Worm (Caenorhabditis elegans) whole organism, mixed stage, embryonic: ENCODE results near the gene dkc-1.

Experiments
- bed-3 ChIP-seq: fragments of 200-800 bp; sonication (Bioruptor generic); optimal IDR thresholded peaks from 3 replicates; lab custom pipeline; 2018; ENCODE audit warnings: mild to moderate bottlenecking, missing genetic modification characterization, moderate library complexity, missing compliant biosample characterization
- blmp-1 ChIP-seq: fragments of 150-350 bp; optimal IDR thresholded peaks from 2 replicates; lab custom pipeline; 2014; ENCODE audit warnings: missing biosample characterization, missing genetic modification characterization
- ceh-39 ChIP-seq: fragments of 150-350 bp; optimal IDR thresholded peaks from 2 replicates; lab custom pipeline; 2014; ENCODE audit warnings: missing biosample characterization, missing genetic modification characterization
- ceh-43 ChIP-seq: fragments of 200-800 bp; sonication (Bioruptor generic); optimal IDR thresholded peaks from 2 replicates; lab custom pipeline; 2018; ENCODE audit warnings: mild to moderate bottlenecking, missing genetic modification characterization, moderate library complexity, missing compliant biosample characterization
- ceh-83 ChIP-seq: fragments of 200-800 bp; sonication (Bioruptor generic); optimal IDR thresholded peaks from 2 replicates; lab custom pipeline; 2018; ENCODE audit warnings: mild to moderate bottlenecking, missing genetic modification characterization, missing compliant biosample characterization
- ces-1 ChIP-seq: fragments of 150-350 bp; optimal IDR thresholded peaks from 2 replicates; lab custom pipeline; 2014; ENCODE audit warnings: missing biosample characterization, missing genetic modification reagents, missing genetic modification characterization
- cnd-1 ChIP-seq: fragments of 200-800 bp; sonication (Bioruptor generic); optimal IDR thresholded peaks from 2 replicates; lab custom pipeline; 2018; ENCODE audit warnings: mild to moderate bottlenecking, missing genetic modification characterization, missing compliant biosample characterization
- elt-1 ChIP-seq: sonication (generic microtip); optimal IDR thresholded peaks from 2 replicates; lab custom pipeline; 2017; ENCODE audit warnings: missing genetic modification characterization, mild to moderate bottlenecking, missing compliant biosample characterization, antibody characterized with exemption, moderate library complexity, borderline replicate concordance; ENCODE audit not compliant: insufficient read depth
- elt-3 ChIP-seq: fragments of 150-350 bp; optimal IDR thresholded peaks from 2 replicates; lab custom pipeline; 2014; ENCODE audit warnings: missing biosample characterization, missing genetic modification characterization
- flh-1 ChIP-seq: fragments of 200-800 bp; sonication (Bioruptor generic); optimal IDR thresholded peaks from 2 replicates; lab custom pipeline; 2018; ENCODE audit warnings: mild to moderate bottlenecking, missing genetic modification characterization, moderate library complexity, missing compliant biosample characterization
- ham-2 ChIP-seq: fragments of 200-800 bp; sonication (Bioruptor generic); optimal IDR thresholded peaks from 2 replicates; lab custom pipeline; 2018; ENCODE audit warnings: mild to moderate bottlenecking, missing genetic modification characterization, missing compliant biosample characterization
- hlh-1 ChIP-seq: fragments of 150-350 bp; optimal IDR thresholded peaks from 2 replicates; lab custom pipeline; 2014; ENCODE audit warnings: missing biosample characterization, missing genetic modification reagents, missing genetic modification characterization
- lin-13 ChIP-seq: fragments of 150-350 bp; optimal IDR thresholded peaks from 2 replicates; lab custom pipeline; 2014; ENCODE audit warnings: missing biosample characterization, missing genetic modification characterization
- lsy-2 ChIP-seq: fragments of 150-350 bp; optimal IDR thresholded peaks from 2 replicates; lab custom pipeline; 2014; ENCODE audit warnings: missing biosample characterization, missing genetic modification characterization
- mab-5 ChIP-seq: fragments of 150-350 bp; optimal IDR thresholded peaks from 2 replicates; lab custom pipeline; 2014; ENCODE audit warnings: missing biosample characterization, missing genetic modification characterization
- mep-1 ChIP-seq: fragments of 150-350 bp; optimal IDR thresholded peaks from 2 replicates; lab custom pipeline; 2017; ENCODE audit warnings: missing biosample characterization, missing genetic modification reagents, missing genetic modification characterization, inconsistent platforms
- mls-2 ChIP-seq: sonication (generic microtip); optimal IDR thresholded peaks from 2 replicates; lab custom pipeline; 2016; ENCODE audit warnings: mild to moderate bottlenecking, missing genetic modification characterization, moderate library complexity, missing compliant biosample characterization
- nhr-12 ChIP-seq: fragments of 150-350 bp; optimal IDR thresholded peaks from 2 replicates; lab custom pipeline; 2014; ENCODE audit warnings: missing biosample characterization, missing genetic modification characterization
- nhr-2 ChIP-seq: fragments of 150-350 bp; optimal IDR thresholded peaks from 2 replicates; lab custom pipeline; 2014; ENCODE audit warnings: missing biosample characterization, missing genetic modification characterization
- nhr-237 ChIP-seq: fragments of 150-350 bp; optimal IDR thresholded peaks from 2 replicates; lab custom pipeline; 2014; ENCODE audit warnings: missing biosample characterization, missing genetic modification characterization
- nhr-28 ChIP-seq: fragments of 150-350 bp; optimal IDR thresholded peaks from 2 replicates; lab custom pipeline; 2014; ENCODE audit warnings: missing biosample characterization, missing genetic modification characterization
- nhr-76 ChIP-seq: sonication (generic microtip); optimal IDR thresholded peaks from 2 replicates; lab custom pipeline; 2017; ENCODE audit warnings: missing biosample characterization, missing genetic modification characterization
- pha-4 ChIP-seq: fragments of 150-350 bp; optimal IDR thresholded peaks from 2 replicates; lab custom pipeline; 2018; ENCODE audit warnings: missing biosample characterization, missing genetic modification reagents, missing genetic modification characterization
- sem-2 ChIP-seq: fragments of 200-800 bp; sonication (Bioruptor generic); optimal IDR thresholded peaks from 2 replicates; lab custom pipeline; 2018; ENCODE audit warnings: mild to moderate bottlenecking, missing genetic modification characterization, missing compliant biosample characterization
- snpc-4 ChIP-seq: fragments of 150-350 bp; optimal IDR thresholded peaks from 2 replicates; lab custom pipeline; 2014; ENCODE audit warnings: missing biosample characterization, missing genetic modification characterization
- sptf-1 ChIP-seq: sonication (generic microtip); optimal IDR thresholded peaks from 2 replicates; lab custom pipeline; 2017; ENCODE audit warnings: mild to moderate bottlenecking, missing genetic modification characterization, moderate library complexity, missing compliant biosample characterization
- tbx-8 ChIP-seq: fragments of 200-800 bp; sonication (Bioruptor generic); optimal IDR thresholded peaks from 2 replicates; lab custom pipeline; 2018; ENCODE audit warnings: mild to moderate bottlenecking, missing genetic modification characterization, moderate library complexity, missing compliant biosample characterization
- unc-120 ChIP-seq: sonication (generic microtip); optimal IDR thresholded peaks from 2 replicates; lab custom pipeline; 2017; ENCODE audit warnings: missing genetic modification characterization, missing compliant biosample characterization; ENCODE audit not compliant: poor library complexity, severe bottlenecking
- unc-39 ChIP-seq: fragments of 150-350 bp; optimal IDR thresholded peaks from 2 replicates; lab custom pipeline; 2014; ENCODE audit warnings: missing biosample characterization, missing genetic modification characterization
- unc-62 ChIP-seq: fragments of 150-350 bp; optimal IDR thresholded peaks from 2 replicates; lab custom pipeline; 2014; ENCODE audit warnings: missing biosample characterization, missing genetic modification reagents, missing genetic modification characterization
- zip-8 ChIP-seq: fragments of 150-350 bp; optimal IDR thresholded peaks from 2 replicates; lab custom pipeline; 2014; ENCODE audit warnings: missing biosample characterization, missing genetic modification characterization
- ztf-11 ChIP-seq: fragments of 150-350 bp; optimal IDR thresholded peaks from 2 replicates; lab custom pipeline; 2014; ENCODE audit warnings: missing biosample characterization, missing genetic modification characterization

The dkc-1 gene

DNA sequence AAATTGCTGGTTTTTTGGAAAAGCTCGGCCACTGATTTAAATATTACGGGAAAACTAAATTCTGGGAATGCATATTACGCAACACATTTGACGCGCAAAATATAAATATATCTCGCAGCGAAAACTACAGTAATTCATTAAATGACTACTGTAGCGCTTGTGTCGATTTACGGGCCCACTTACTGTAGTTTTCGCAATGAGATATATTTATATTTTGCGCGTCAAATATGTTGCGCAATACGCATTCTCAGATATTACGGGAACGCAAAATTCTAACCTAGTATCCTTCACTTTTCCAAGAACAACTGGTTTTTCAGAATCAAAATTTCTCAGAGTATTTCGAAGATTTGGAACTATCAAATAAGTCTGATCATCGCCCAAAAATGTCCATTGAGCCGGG lies 38.6 kb upstream of the dkc-1 start:
- TF ChIP-seq tbx-8 (GFP tag; lab: Kevin White, UChicago) (no peak), zip-8 (peak; percentile 93), ceh-39 (tag; lab: Kevin White, UChicago) (no peak), unc-39 (tag; lab: Kevin White, UChicago) (no peak)

DNA sequence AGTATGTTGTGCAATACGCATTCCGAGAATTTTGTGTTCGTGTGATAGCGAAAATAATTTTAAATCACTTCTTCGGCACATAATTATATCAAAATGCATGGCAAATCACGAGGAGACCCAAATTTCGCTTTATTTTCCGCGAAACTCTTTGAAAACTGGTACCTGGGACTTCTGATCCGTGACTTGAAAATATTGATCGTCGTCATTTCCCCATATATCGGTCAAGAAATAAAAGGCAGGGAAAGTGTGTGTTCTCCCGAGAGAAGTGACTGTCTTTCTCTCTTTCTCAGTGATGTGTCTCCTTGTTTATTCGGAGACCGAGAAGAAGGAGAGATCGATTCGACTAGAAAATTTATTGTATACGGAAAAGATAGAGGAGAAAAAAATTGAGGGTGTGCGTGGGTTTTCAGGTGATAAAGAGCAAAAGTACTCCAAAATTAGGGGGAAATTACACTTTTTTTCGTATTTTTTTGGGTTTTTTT lies 37.0 kb upstream of the dkc-1 start, which contains the start of gene W09D10.5:
Gene W09D10.5, minus strand, starts transcription at position 345 of the 482 bp plus-strand sequence.
- TF ChIP-seq lsy-2 (tag; lab: Kevin White, UChicago) (no peak), nhr-2 (tag; lab: Kevin White, UChicago) (no peak)
- TF ChIP-seq, all 35 proteins: peak for 0

DNA sequence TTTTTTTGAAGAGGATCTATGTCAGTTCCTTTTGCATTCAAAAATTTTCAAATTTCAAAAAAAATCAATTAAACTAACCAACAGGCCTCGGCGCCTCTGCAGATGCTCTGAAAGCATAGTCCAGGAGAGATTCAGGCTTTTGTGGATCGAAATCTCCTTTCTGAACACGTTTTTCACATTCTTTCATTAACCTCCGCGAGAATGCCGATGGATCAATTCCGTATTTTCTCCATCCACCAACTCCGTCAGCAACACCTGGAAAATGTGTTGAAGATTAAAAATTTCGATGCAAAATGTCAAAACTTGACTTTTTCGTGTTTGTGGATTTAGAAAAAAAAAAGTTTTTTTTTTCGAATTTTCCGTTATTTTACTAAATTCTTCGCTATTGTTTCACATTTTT lies 33.7 kb upstream of the dkc-1 start:
- TF ChIP-seq ceh-83 (GFP tag; lab: Kevin White, UChicago) (no peak), ztf-11 (tag; lab: Kevin White, UChicago) (no peak), mab-5 (tag; lab: Kevin White, UChicago) (no peak), snpc-4 (no peak)

DNA sequence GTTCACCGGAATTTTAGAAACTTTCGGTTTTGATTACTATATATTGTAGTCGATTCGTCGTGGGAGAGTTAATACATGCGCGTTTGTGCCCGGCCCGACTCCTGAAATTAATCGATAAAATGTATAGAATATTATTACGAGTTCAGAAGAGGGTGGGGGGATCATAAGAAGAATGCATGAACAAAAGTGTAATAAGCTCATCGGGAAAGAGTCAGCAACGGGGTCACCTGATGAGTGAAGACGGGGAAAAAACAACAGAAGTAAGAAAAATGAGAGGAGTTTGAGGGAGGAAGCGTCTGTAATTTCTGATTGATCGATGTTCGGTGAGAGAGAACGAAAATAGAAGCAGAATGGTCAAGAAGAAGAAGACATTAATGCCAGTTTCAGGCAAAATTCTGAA lies 32.1 kb upstream of the dkc-1 start, which contains the start of gene W09D10.4:
Gene W09D10.4, minus strand, starts transcription at position 101 of the 400 bp plus-strand sequence.
- no peak for TF ChIP-seq snpc-4
- no peak for TF ChIP-seq nhr-237 (tag; lab: Kevin White, UChicago)
- no peak for TF ChIP-seq zip-8
- no peak for TF ChIP-seq pha-4 (tag; lab: Kevin White, UChicago)
- TF ChIP-seq sem-2 (GFP tag; lab: Kevin White, UChicago): no peak
- TF ChIP-seq elt-1: no peak
- TF ChIP-seq ceh-83 (GFP tag; lab: Kevin White, UChicago): no peak
- no peak for TF ChIP-seq sptf-1 (tag; lab: Kevin White, UChicago)
- TF ChIP-seq elt-3 (tag; lab: Kevin White, UChicago): no peak
- TF ChIP-seq hlh-1: no peak
- no peak for TF ChIP-seq lin-13 (tag; lab: Kevin White, UChicago)
- TF ChIP-seq ces-1 (GFP tag; lab: Kevin White, UChicago): no peak
- TF ChIP-seq ztf-11 (tag; lab: Kevin White, UChicago): no peak
- TF ChIP-seq bed-3 (GFP tag; lab: Kevin White, UChicago): no peak
- TF ChIP-seq unc-39 (tag; lab: Kevin White, UChicago): no peak
- no peak for TF ChIP-seq blmp-1 (tag; lab: Kevin White, UChicago)
- TF ChIP-seq mls-2: no peak
- no peak for TF ChIP-seq ceh-43 (GFP tag; lab: Kevin White, UChicago)

DNA sequence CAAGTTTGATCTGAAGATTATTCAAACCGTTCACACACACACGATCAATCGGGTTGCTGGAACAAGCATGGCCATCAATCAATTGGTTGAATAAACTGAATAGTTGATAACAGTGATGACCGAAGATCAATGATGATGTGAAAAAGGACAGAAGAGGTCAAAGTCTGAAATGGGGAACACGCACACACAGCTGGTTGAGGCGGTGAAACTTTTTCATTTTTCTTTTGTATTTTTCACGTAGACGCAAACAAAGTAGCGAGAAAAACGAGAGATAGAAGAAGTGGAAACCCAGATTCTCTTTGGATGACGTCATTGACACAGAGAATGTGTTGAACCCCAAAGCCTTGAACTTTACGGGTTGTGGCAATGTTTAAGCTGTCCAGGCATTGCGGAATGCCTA lies 30.8 kb upstream of the dkc-1 start:
- TF ChIP-seq zip-8 (peak; percentile 11), ceh-39 (tag; lab: Kevin White, UChicago) (no peak), nhr-76 (tag; lab: Kevin White, UChicago) (no peak), nhr-12 (tag; lab: Kevin White, UChicago) (no peak)
- TF ChIP-seq, all 35 proteins: peak for 1

DNA sequence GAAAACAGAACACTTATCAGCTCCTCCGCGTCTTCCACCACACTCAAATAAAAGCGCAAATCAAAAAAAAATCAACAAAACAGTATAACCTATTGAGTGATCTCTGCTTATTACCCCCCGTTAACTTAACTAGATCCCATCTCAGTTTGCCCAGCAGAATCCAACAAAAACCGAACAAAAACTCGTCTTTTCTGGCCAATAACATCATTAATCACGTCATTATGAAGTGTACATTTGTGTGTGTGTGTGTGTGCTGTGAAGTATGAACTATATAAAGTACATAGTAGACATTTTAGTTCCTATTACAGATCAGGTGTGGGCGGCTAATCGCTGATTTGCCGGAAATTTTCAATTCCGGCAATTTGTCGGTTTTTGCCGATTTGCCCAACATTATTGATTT lies 30.2 kb upstream of the dkc-1 start:
- TF ChIP-seq ceh-83 (GFP tag; lab: Kevin White, UChicago) (no peak), bed-3 (GFP tag; lab: Kevin White, UChicago) (no peak), zip-8 (no peak), snpc-4 (no peak), lsy-2 (tag; lab: Kevin White, UChicago) (no peak), elt-1 (no peak), nhr-76 (tag; lab: Kevin White, UChicago) (no peak), nhr-28 (tag; lab: Kevin White, UChicago) (no peak), ceh-39 (tag; lab: Kevin White, UChicago) (no peak), flh-1 (GFP tag; lab: Kevin White, UChicago) (no peak), ces-1 (GFP tag; lab: Kevin White, UChicago) (no peak), ham-2 (GFP tag; lab: Kevin White, UChicago) (no peak), unc-39 (tag; lab: Kevin White, UChicago) (no peak), mep-1 (tag; lab: Kevin White, UChicago) (no peak), cnd-1 (tag; lab: Kevin White, UChicago) (no peak), mls-2 (no peak), unc-120 (tag; lab: Kevin White, UChicago) (no peak), unc-62 (GFP tag; lab: Kevin White, UChicago) (no peak)
